Fruit fly (Drosophila melanogaster) whole organism, embryonic: Measurements from ENCODE around the gene Pka-C1.

Experiments
- Asciz ChIP-seq: fragments of 200-800 bp; sonication (Bioruptor generic); optimal IDR thresholded peaks from 2 replicates; lab custom pipeline; 2017; ENCODE audit warnings: missing biosample characterization, mild to moderate bottlenecking, missing genetic modification characterization, missing genetic modification reagents
- Awh ChIP-seq: fragments of 200-800 bp; sonication (Bioruptor generic); IDR thresholded peaks from 2 replicates; pipeline ENCODE4, ENCODE4 v1.3.6; 2022; ENCODE audit warnings: missing biosample characterization, missing genetic modification characterization
- C15 ChIP-seq: fragments of 200-800 bp; sonication (Bioruptor generic); IDR thresholded peaks from 3 replicates; pipeline ENCODE4 v1.3.6; 2022; ENCODE audit warnings: missing biosample characterization, missing genetic modification characterization
- CG10321 ChIP-seq: fragments of 200-800 bp; sonication (Bioruptor generic); IDR thresholded peaks from 2 replicates; pipeline ENCODE4 v1.3.6; 2022; ENCODE audit warnings: missing biosample characterization, missing genetic modification characterization
- CG10431 ChIP-seq: fragments of 200-800 bp; sonication (Bioruptor generic); optimal IDR thresholded peaks from 3 replicates; lab custom pipeline; 2018; ENCODE audit warnings: missing biosample characterization, mild to moderate bottlenecking, missing genetic modification characterization
- CG12071 ChIP-seq: fragments of 200-800 bp; sonication (Bioruptor generic); optimal IDR thresholded peaks from 3 replicates; lab custom pipeline; 2018; ENCODE audit warnings: missing biosample characterization, mild to moderate bottlenecking, missing genetic modification characterization
- CG14667 ChIP-seq: fragments of 200-800 bp; sonication (Bioruptor generic); IDR thresholded peaks from 2 replicates; pipeline ENCODE4 v1.3.6; 2022; ENCODE audit warnings: missing biosample characterization, missing genetic modification characterization
- CG15479 ChIP-seq: fragments of 200-800 bp; sonication (Bioruptor generic); optimal IDR thresholded peaks from 3 replicates; lab custom pipeline; 2019; ENCODE audit warnings: missing biosample characterization, mild to moderate bottlenecking, missing genetic modification characterization, moderate library complexity
- CG1647 ChIP-seq: fragments of 200-800 bp; sonication (Bioruptor generic); optimal IDR thresholded peaks from 3 replicates; lab custom pipeline; 2016; ENCODE audit warnings: missing biosample characterization, missing genetic modification characterization
- CG17328 ChIP-seq: fragments of 200-800 bp; sonication (Bioruptor generic); IDR thresholded peaks from 2 replicates; pipeline ENCODE4 v1.3.6; 2022; ENCODE audit warnings: missing biosample characterization, missing genetic modification characterization
- CG17361 ChIP-seq: fragments of 200-800 bp; sonication (Bioruptor generic); IDR thresholded peaks from 3 replicates; pipeline ENCODE4 v1.3.6; 2022; ENCODE audit warnings: missing biosample characterization, missing genetic modification characterization
- CG31224 ChIP-seq: fragments of 200-800 bp; sonication (Bioruptor generic); IDR thresholded peaks from 2 replicates; pipeline ENCODE4 v1.3.6; 2022; ENCODE audit warnings: missing biosample characterization, missing genetic modification characterization
- CG3163 ChIP-seq: fragments of 200-800 bp; sonication (Bioruptor generic); optimal IDR thresholded peaks from 3 replicates; lab custom pipeline; 2016; ENCODE audit warnings: missing biosample characterization, missing genetic modification characterization
- CG32767 ChIP-seq: fragments of 200-800 bp; sonication (Bioruptor generic); IDR thresholded peaks from 2 replicates; pipeline ENCODE4 v1.3.6; 2022; ENCODE audit warnings: missing biosample characterization, missing genetic modification characterization
- CG7963 ChIP-seq: fragments of 200-800 bp; sonication (Bioruptor generic); IDR thresholded peaks from 3 replicates; pipeline ENCODE4 v1.3.6; 2022; ENCODE audit warnings: missing biosample characterization, missing genetic modification characterization; ENCODE audit not compliant: partially characterized antibody
- CG8388 ChIP-seq: fragments of 200-800 bp; sonication (Bioruptor generic); optimal IDR thresholded peaks from 2 replicates; lab custom pipeline; 2019; ENCODE audit warnings: missing biosample characterization, mild to moderate bottlenecking, missing genetic modification characterization, moderate library complexity
- CG9727 ChIP-seq: fragments of 200-800 bp; sonication (Bioruptor generic); optimal IDR thresholded peaks from 3 replicates; lab custom pipeline; 2017; ENCODE audit warnings: missing biosample characterization, mild to moderate bottlenecking, missing genetic modification characterization
- CG9876 ChIP-seq: fragments of 200-800 bp; sonication (Bioruptor generic); optimal IDR thresholded peaks from 2 replicates; lab custom pipeline; 2016; ENCODE audit warnings: missing biosample characterization, missing genetic modification characterization
- D ChIP-seq, 2 experiments: fragments of 200-800 bp in 1 of 2; fragments of >200 bp in 1 of 2; sonication (Bioruptor generic) in 1 of 2; optimal IDR thresholded peaks; 2 replicates in 1 of 2; 3 replicates in 1 of 2; lab custom pipeline; 2017; ENCODE audit warnings: mild to moderate bottlenecking in 1 of 2, missing biosample characterization in 1 of 2, missing genetic modification characterization in 1 of 2, missing genetic modification reagents in 1 of 2
- Dll ChIP-seq: fragments of 200-800 bp; sonication (Bioruptor generic); IDR thresholded peaks from 4 replicates; pipeline ENCODE4 v1.3.6; 2022; ENCODE audit warnings: missing biosample characterization, missing genetic modification characterization; ENCODE audit not compliant: partially characterized antibody
- Fer3 ChIP-seq: fragments of 200-800 bp; sonication (Bioruptor generic); optimal IDR thresholded peaks from 2 replicates; lab custom pipeline; 2018; ENCODE audit warnings: missing biosample characterization, mild to moderate bottlenecking, missing genetic modification characterization, moderate library complexity
- Hmx ChIP-seq: fragments of 200-800 bp; sonication (Bioruptor generic); optimal IDR thresholded peaks from 2 replicates; lab custom pipeline; 2016; ENCODE audit warnings: missing biosample characterization, missing genetic modification characterization
- Hr51 ChIP-seq, 2 experiments: fragments of 200-800 bp; sonication (Bioruptor generic); optimal IDR thresholded peaks; 2 replicates in 1 of 2; 3 replicates in 1 of 2; lab custom pipeline; 2016 to 2018; ENCODE audit warnings: missing biosample characterization in 2 of 2, missing genetic modification characterization in 2 of 2, mild to moderate bottlenecking in 1 of 2, moderate library complexity in 1 of 2
- MESR4 ChIP-seq: fragments of 200-800 bp; sonication (Bioruptor generic); optimal IDR thresholded peaks from 2 replicates; lab custom pipeline; 2018; ENCODE audit warnings: missing biosample characterization, mild to moderate bottlenecking, missing genetic modification characterization, moderate library complexity
- Med ChIP-seq: fragments of 200-800 bp; sonication (Bioruptor generic); peaks from one replicate; lab custom pipeline; 2016; ENCODE audit warnings: missing biosample characterization, missing genetic modification characterization, mild to moderate bottlenecking, inconsistent platforms, moderate library complexity
- Pdp1 ChIP-seq, 2 experiments: fragments of 200-800 bp; sonication (Bioruptor generic); optimal IDR thresholded peaks; 3 replicates each; lab custom pipeline; 2016; ENCODE audit warnings: missing biosample characterization in 2 of 2, missing genetic modification characterization in 2 of 2, mild to moderate bottlenecking in 1 of 2, moderate library complexity in 1 of 2
- Sox100B ChIP-seq: fragments of 200-800 bp; sonication (Bioruptor generic); optimal IDR thresholded peaks from 3 replicates; lab custom pipeline; 2018; ENCODE audit warnings: missing biosample characterization, mild to moderate bottlenecking, missing genetic modification characterization
- Ssrp ChIP-seq: fragments of 200-800 bp; sonication (Bioruptor generic); optimal IDR thresholded peaks from 2 replicates; lab custom pipeline; 2018; ENCODE audit warnings: missing biosample characterization, mild to moderate bottlenecking, missing genetic modification characterization, moderate library complexity
- ato ChIP-seq: fragments of 200-800 bp; sonication (Bioruptor generic); IDR thresholded peaks from 2 replicates; pipeline ENCODE4 v1.3.6; 2022; ENCODE audit warnings: missing biosample characterization, missing genetic modification characterization; ENCODE audit not compliant: partially characterized antibody
- bcd ChIP-seq: fragments of 200-800 bp; sonication (Bioruptor generic); optimal IDR thresholded peaks from 2 replicates; lab custom pipeline; 2017; ENCODE audit warnings: missing biosample characterization, mild to moderate bottlenecking, missing genetic modification characterization
- cg ChIP-seq: fragments of 200-800 bp; sonication (Bioruptor generic); optimal IDR thresholded peaks from 3 replicates; lab custom pipeline; 2019; ENCODE audit warnings: missing biosample characterization, mild to moderate bottlenecking, missing genetic modification characterization, moderate library complexity
- croc ChIP-seq: fragments of 200-800 bp; sonication (Bioruptor generic); conservative IDR thresholded peaks from 3 replicates; pipeline ENCODE4 v1.3.6; 2022; ENCODE audit warnings: missing biosample characterization, missing genetic modification characterization
- crol ChIP-seq: fragments of 200-800 bp; sonication (Bioruptor generic); IDR thresholded peaks from 2 replicates; pipeline ENCODE4 v1.3.6; 2022; ENCODE audit warnings: missing biosample characterization, missing genetic modification characterization
- disco-r ChIP-seq: fragments of 200-800 bp; sonication (Bioruptor generic); optimal IDR thresholded peaks from 2 replicates; lab custom pipeline; 2016; ENCODE audit warnings: missing biosample characterization, missing genetic modification characterization
- dmrt99B ChIP-seq: fragments of 200-800 bp; sonication (Bioruptor generic); optimal IDR thresholded peaks from 2 replicates; lab custom pipeline; 2018; ENCODE audit warnings: missing biosample characterization, mild to moderate bottlenecking, missing genetic modification characterization, moderate library complexity
- inv ChIP-seq: fragments of 200-800 bp; sonication (Bioruptor generic); IDR thresholded peaks from 2 replicates; pipeline ENCODE4 v1.3.6; 2022; ENCODE audit warnings: missing biosample characterization, missing genetic modification characterization; ENCODE audit not compliant: partially characterized antibody
- ken ChIP-seq: fragments of 200-800 bp; sonication (Bioruptor generic); IDR thresholded peaks from 3 replicates; pipeline ENCODE4 v1.3.6; 2022; ENCODE audit warnings: missing biosample characterization, missing genetic modification characterization
- mam ChIP-seq: fragments of 200-800 bp; sonication (Bioruptor generic); optimal IDR thresholded peaks from 3 replicates; lab custom pipeline; 2016; ENCODE audit warnings: missing biosample characterization, missing genetic modification characterization
- pan ChIP-seq, 4 experiments: fragments of >200 bp in 3 of 4; fragments of 200-800 bp in 1 of 4; sonication (Bioruptor generic) in 1 of 4; optimal IDR thresholded peaks in 3 of 4; IDR thresholded peaks in 1 of 4; 2 replicates each; pipeline versions ENCODE4 v1.3.6 to Lab custom; 2017 to 2022; ENCODE audit warnings: missing biosample characterization in 2 of 4, missing genetic modification characterization in 2 of 4, mixed read lengths in 1 of 4
- pros ChIP-seq: fragments of 200-800 bp; sonication (Bioruptor generic); optimal IDR thresholded peaks from 3 replicates; lab custom pipeline; 2019; ENCODE audit warnings: missing biosample characterization, mild to moderate bottlenecking, missing genetic modification characterization, moderate library complexity
- repo ChIP-seq: fragments of 200-800 bp; sonication (Bioruptor generic); optimal IDR thresholded peaks from 2 replicates; lab custom pipeline; 2016; ENCODE audit warnings: missing biosample characterization, missing genetic modification characterization
- run ChIP-seq: fragments of 200-800 bp; sonication (Bioruptor generic); optimal IDR thresholded peaks from 3 replicates; lab custom pipeline; 2018; ENCODE audit warnings: missing biosample characterization, mild to moderate bottlenecking, missing genetic modification characterization
- shn ChIP-seq: fragments of 200-800 bp; sonication (Bioruptor generic); optimal IDR thresholded peaks from 3 replicates; lab custom pipeline; 2016; ENCODE audit warnings: missing biosample characterization, missing genetic modification characterization
- sqz ChIP-seq: fragments of 200-800 bp; sonication (Bioruptor generic); optimal IDR thresholded peaks from 3 replicates; lab custom pipeline; 2018; ENCODE audit warnings: missing biosample characterization, mild to moderate bottlenecking, missing genetic modification characterization
- tll ChIP-seq, 2 experiments: fragments of 200-800 bp in 1 of 2; fragments of >200 bp in 1 of 2; sonication (Bioruptor generic) in 1 of 2; optimal IDR thresholded peaks; 2 replicates each; lab custom pipeline; 2017 to 2019; ENCODE audit warnings: missing biosample characterization in 2 of 2, missing genetic modification characterization in 2 of 2, mild to moderate bottlenecking in 1 of 2, moderate library complexity in 1 of 2
- wor ChIP-seq: fragments of 200-800 bp; sonication (Bioruptor generic); IDR thresholded peaks from 2 replicates; pipeline ENCODE4 v1.3.6; 2022; ENCODE audit warnings: missing biosample characterization, missing genetic modification characterization
- zen ChIP-seq: fragments of 200-800 bp; sonication (Bioruptor generic); optimal IDR thresholded peaks from 3 replicates; lab custom pipeline; 2018; ENCODE audit warnings: missing biosample characterization, mild to moderate bottlenecking, missing genetic modification characterization, moderate library complexity
- zfh1 ChIP-seq: fragments of 200-800 bp; sonication (Bioruptor generic); IDR thresholded peaks from 3 replicates; pipeline ENCODE4 v1.3.6; 2022; ENCODE audit warnings: missing biosample characterization, missing genetic modification characterization

The Pka-C1 gene

dm6 chr2L:9705291-9705690 lies 6.2 kb upstream of the Pka-C1 start:
- TF ChIP-seq tll (GFP tag; optimal IDR thresholded peaks at IDR 0.05; lab: Kevin White, UChicago) = peak in 1 of 2 experiments; percentile 38
- no peak for TF ChIP-seq pan (optimal IDR thresholded peaks at IDR 0.05; lab: Kevin White, UChicago)
- no peak for TF ChIP-seq pan (GFP tag; optimal IDR thresholded peaks at IDR 0.05 in 1 of 2, IDR thresholded peaks at IDR 0.05 in 1 of 2)
- no peak for TF ChIP-seq bcd (GFP tag; lab: Kevin White, UChicago)
- peak; percentile 58 for TF ChIP-seq D (optimal IDR thresholded peaks at IDR 0.05; lab: Kevin White, UChicago)
- TF ChIP-seq D (GFP tag; optimal IDR thresholded peaks at IDR 0.05; lab: Kevin White, UChicago) = no peak
- peak; percentile 97 for TF ChIP-seq CG15479
- no peak for TF ChIP-seq croc
- no peak for TF ChIP-seq Asciz (GFP tag; lab: Kevin White, UChicago)
- peak; percentile 59 for TF ChIP-seq zen (tag; lab: Kevin White, UChicago)
- no peak for TF ChIP-seq CG12071 (GFP tag; lab: Kevin White, UChicago)
- no peak for TF ChIP-seq CG31224 (GFP tag; lab: Robert Waterston, UW)
- no peak for TF ChIP-seq CG14667 (GFP tag; lab: Robert Waterston, UW)
- TF ChIP-seq CG1647 (GFP tag; lab: Kevin White, UChicago) = no peak
- TF ChIP-seq Pdp1 (GFP tag; optimal IDR thresholded peaks at IDR 0.05; lab: Kevin White, UChicago) = peak in 1 of 2 experiments; percentile 32

dm6 chr2L:9704343-9704742 lies 5.2 kb upstream of the Pka-C1 start:
- TF ChIP-seq Dll (GFP tag; lab: Robert Waterston, UW) = no peak
- TF ChIP-seq Awh (GFP tag; lab: Robert Waterston, UW) = no peak
- no peak for TF ChIP-seq CG9727 (GFP tag; lab: Kevin White, UChicago)
- TF ChIP-seq dmrt99B (tag; lab: Kevin White, UChicago) = no peak
- no peak for TF ChIP-seq cg
- TF ChIP-seq CG7963 (GFP tag; lab: Robert Waterston, UW) = no peak
- TF ChIP-seq repo (GFP tag; lab: Kevin White, UChicago) = no peak
- no peak for TF ChIP-seq C15
- TF ChIP-seq CG17361 = no peak
- no peak for TF ChIP-seq shn
- no peak for TF ChIP-seq inv
- TF ChIP-seq CG8388 = no peak
- peak; percentile 70 for TF ChIP-seq pros
- TF ChIP-seq zfh1 = no peak
- TF ChIP-seq Hmx (GFP tag; lab: Kevin White, UChicago) = no peak
- TF ChIP-seq CG10321 (GFP tag; lab: Robert Waterston, UW) = no peak
- TF ChIP-seq Sox100B (GFP tag; lab: Kevin White, UChicago) = no peak
- no peak for TF ChIP-seq MESR4 (GFP tag; lab: Kevin White, UChicago)
- TF ChIP-seq CG32767 (GFP tag; lab: Robert Waterston, UW) = no peak
- TF ChIP-seq run (tag; lab: Kevin White, UChicago) = no peak
- no peak for TF ChIP-seq Ssrp (tag; lab: Kevin White, UChicago)
- TF ChIP-seq mam (GFP tag; lab: Kevin White, UChicago) = no peak
- no peak for TF ChIP-seq wor (GFP tag; lab: Robert Waterston, UW)
- TF ChIP-seq crol (GFP tag; lab: Robert Waterston, UW) = peak; percentile 69
- no peak for TF ChIP-seq ato (GFP tag; lab: Robert Waterston, UW)
- TF ChIP-seq CG3163 (GFP tag; lab: Kevin White, UChicago) = no peak
- TF ChIP-seq sqz = peak; percentile 8
- TF ChIP-seq Fer3 (tag; lab: Kevin White, UChicago) = no peak
- no peak for TF ChIP-seq Asciz (GFP tag; lab: Kevin White, UChicago)
- TF ChIP-seq CG9876 (GFP tag; lab: Kevin White, UChicago) = no peak
- TF ChIP-seq CG17328 = no peak
- TF ChIP-seq Med (GFP tag; lab: Kevin White, UChicago) = peak; percentile 55
- no peak for TF ChIP-seq disco-r (GFP tag; lab: Kevin White, UChicago)
- no peak for TF ChIP-seq CG10431 (GFP tag; lab: Kevin White, UChicago)
- no peak for TF ChIP-seq Hr51 (GFP tag; optimal IDR thresholded peaks at IDR 0.05; lab: Kevin White, UChicago)
- TF ChIP-seq pan (optimal IDR thresholded peaks at IDR 0.05; lab: Kevin White, UChicago) = no peak
- TF ChIP-seq pan (GFP tag; optimal IDR thresholded peaks at IDR 0.05 in 1 of 2, IDR thresholded peaks at IDR 0.05 in 1 of 2) = no peak
- TF ChIP-seq ken (GFP tag; lab: Robert Waterston, UW) = no peak
